Worm (Caenorhabditis elegans) whole organism, L1 larva: ENCODE data around the gene gst-35.

Experiments used
- C16A3.4 ChIP-seq: fragments of 150-350 bp; optimal IDR thresholded peaks from 2 replicates; lab custom pipeline; 2014; ENCODE audit warnings: missing biosample characterization, missing genetic modification characterization
- C34B4.2 ChIP-seq: sonication (generic microtip); optimal IDR thresholded peaks from 2 replicates; lab custom pipeline; 2017; ENCODE audit warnings: mild to moderate bottlenecking, missing genetic modification characterization, missing compliant biosample characterization
- Y116A8C.19 ChIP-seq: sonication (generic microtip); optimal IDR thresholded peaks from 2 replicates; lab custom pipeline; 2016; ENCODE audit warnings: missing compliant biosample characterization, missing genetic modification characterization, borderline replicate concordance
- aha-1 ChIP-seq: fragments of 150-350 bp; optimal IDR thresholded peaks from 2 replicates; lab custom pipeline; 2014; ENCODE audit warnings: missing biosample characterization, missing genetic modification characterization
- alr-1 ChIP-seq: fragments of 200-800 bp; sonication (Bioruptor generic); optimal IDR thresholded peaks from 2 replicates; lab custom pipeline; 2018; ENCODE audit warnings: borderline replicate concordance, mild to moderate bottlenecking, missing genetic modification characterization, missing compliant biosample characterization
- aly-2 ChIP-seq: fragments of 150-350 bp; optimal IDR thresholded peaks from 2 replicates; lab custom pipeline; 2014; ENCODE audit warnings: missing biosample characterization, missing genetic modification characterization
- blmp-1 ChIP-seq: fragments of 150-350 bp; optimal IDR thresholded peaks from 2 replicates; lab custom pipeline; 2014; ENCODE audit warnings: missing biosample characterization, missing genetic modification characterization
- ceh-63 ChIP-seq: fragments of 200-800 bp; sonication (Bioruptor generic); optimal IDR thresholded peaks from 2 replicates; lab custom pipeline; 2018; ENCODE audit warnings: mild to moderate bottlenecking, missing genetic modification characterization, missing compliant biosample characterization
- ceh-82 ChIP-seq, 3 experiments: fragments of 150-350 bp in 1 of 3; sonication (generic microtip) in 2 of 3; optimal IDR thresholded peaks; 2 replicates each; lab custom pipeline; 2014 to 2017; ENCODE audit warnings: missing biosample characterization in 3 of 3, missing genetic modification characterization in 3 of 3
- ceh-90 ChIP-seq: sonication (generic microtip); optimal IDR thresholded peaks from 2 replicates; lab custom pipeline; 2016; ENCODE audit warnings: missing genetic modification characterization, missing compliant biosample characterization
- dpl-1 ChIP-seq, 3 experiments: fragments of 150-350 bp in 2 of 3; sonication (generic microtip) in 1 of 3; optimal IDR thresholded peaks; 2 replicates each; lab custom pipeline; 2014 to 2017; ENCODE audit warnings: missing biosample characterization in 3 of 3, missing genetic modification characterization in 3 of 3, missing genetic modification reagents in 3 of 3
- dsc-1 ChIP-seq: sonication (generic microtip); optimal IDR thresholded peaks from 2 replicates; lab custom pipeline; 2016; ENCODE audit warnings: mild to moderate bottlenecking, missing genetic modification characterization, missing compliant biosample characterization
- efl-1 ChIP-seq, 4 experiments: fragments of 150-350 bp; optimal IDR thresholded peaks in 3 of 4; peaks in 1 of 4; 1 replicate in 1 of 4; 2 replicates in 3 of 4; lab custom pipeline; 2014; ENCODE audit warnings: missing biosample characterization in 2 of 4, missing genetic modification characterization in 2 of 4, missing genetic modification reagents in 2 of 4
- efl-3 ChIP-seq: fragments of 200-800 bp; sonication (Bioruptor generic); optimal IDR thresholded peaks from 2 replicates; lab custom pipeline; 2018; ENCODE audit warnings: mild to moderate bottlenecking, missing genetic modification characterization, missing compliant biosample characterization
- egl-13 ChIP-seq: sonication (generic microtip); optimal IDR thresholded peaks from 2 replicates; lab custom pipeline; 2016; ENCODE audit warnings: missing genotype, missing genetic modification reagents, missing genetic modification characterization, missing compliant biosample characterization
- elt-2 ChIP-seq: sonication (generic microtip); optimal IDR thresholded peaks from 2 replicates; lab custom pipeline; 2016; ENCODE audit warnings: missing genetic modification characterization, mild to moderate bottlenecking, inconsistent platforms, missing compliant biosample characterization, missing genetic modification reagents
- fkh-10 ChIP-seq: sonication (generic microtip); optimal IDR thresholded peaks from 2 replicates; lab custom pipeline; 2017; ENCODE audit warnings: missing biosample characterization, missing genetic modification reagents, missing genetic modification characterization
- fkh-4 ChIP-seq: sonication (generic microtip); optimal IDR thresholded peaks from 2 replicates; lab custom pipeline; 2016; ENCODE audit warnings: missing compliant biosample characterization, missing genetic modification characterization, borderline replicate concordance
- fkh-8 ChIP-seq: sonication (generic microtip); optimal IDR thresholded peaks from 2 replicates; lab custom pipeline; 2016; ENCODE audit warnings: mild to moderate bottlenecking, missing genetic modification characterization, missing compliant biosample characterization
- fos-1 ChIP-seq: fragments of 150-350 bp; optimal IDR thresholded peaks from 2 replicates; lab custom pipeline; 2014; ENCODE audit warnings: missing biosample characterization, missing genetic modification characterization
- grh-1 ChIP-seq: fragments of 200-800 bp; sonication (Bioruptor generic); IDR thresholded peaks from 2 replicates; pipeline ENCODE4 v1.3.6; 2022; ENCODE audit warnings: missing genetic modification reagents, missing genetic modification characterization, missing compliant biosample characterization
- hlh-17 ChIP-seq: fragments of 200-800 bp; sonication (Bioruptor generic); optimal IDR thresholded peaks from 2 replicates; lab custom pipeline; 2018; ENCODE audit warnings: missing genetic modification characterization, mild to moderate bottlenecking, missing compliant biosample characterization, moderate library complexity, borderline replicate concordance
- isw-1 ChIP-seq: fragments of 200-800 bp; sonication (Bioruptor generic); IDR thresholded peaks from 2 replicates; pipeline ENCODE4 v1.3.6; 2022; ENCODE audit warnings: missing genetic modification characterization, missing compliant biosample characterization
- jun-1 ChIP-seq: fragments of 150-350 bp; optimal IDR thresholded peaks from 2 replicates; lab custom pipeline; 2014; ENCODE audit warnings: missing biosample characterization, missing genetic modification reagents, missing genetic modification characterization
- lin-14 ChIP-seq: fragments of 200-800 bp; sonication (Bioruptor generic); optimal IDR thresholded peaks from 2 replicates; lab custom pipeline; 2018; ENCODE audit warnings: mild to moderate bottlenecking, missing genetic modification characterization, moderate library complexity, missing compliant biosample characterization
- lin-15B ChIP-seq: fragments of 150-350 bp; sonication (generic microtip); optimal IDR thresholded peaks from 3 replicates; lab custom pipeline; 2014; ENCODE audit warnings: missing biosample characterization, missing genetic modification characterization
- lin-35 ChIP-seq, 2 experiments: fragments of 150-350 bp; optimal IDR thresholded peaks; 2 replicates each; lab custom pipeline; 2014; ENCODE audit warnings: missing biosample characterization in 2 of 2, missing genetic modification characterization in 2 of 2, missing genetic modification reagents in 2 of 2
- lin-39 ChIP-seq: fragments of 150-350 bp; optimal IDR thresholded peaks from 2 replicates; lab custom pipeline; 2014; ENCODE audit warnings: missing biosample characterization, missing genetic modification reagents, missing genetic modification characterization
- lsy-2 ChIP-seq, 2 experiments: fragments of 150-350 bp; optimal IDR thresholded peaks; 2 replicates each; lab custom pipeline; 2014; ENCODE audit warnings: missing biosample characterization in 2 of 2, missing genetic modification characterization in 2 of 2
- mdl-1 ChIP-seq, 2 experiments: fragments of 150-350 bp; optimal IDR thresholded peaks; 2 replicates each; lab custom pipeline; 2014 to 2017; ENCODE audit warnings: missing biosample characterization in 2 of 2, missing genetic modification characterization in 2 of 2, inconsistent platforms in 1 of 2
- mep-1 ChIP-seq: fragments of 150-350 bp; optimal IDR thresholded peaks from 2 replicates; lab custom pipeline; 2014; ENCODE audit warnings: missing biosample characterization, missing genetic modification characterization
- nhr-11 ChIP-seq: fragments of 150-350 bp; optimal IDR thresholded peaks from 2 replicates; lab custom pipeline; 2014; ENCODE audit warnings: missing biosample characterization, missing genetic modification characterization
- nhr-19 ChIP-seq: fragments of 200-800 bp; sonication (Bioruptor generic); conservative IDR thresholded peaks from 2 replicates; pipeline ENCODE4 v1.3.6; 2022; ENCODE audit warnings: missing genetic modification characterization, missing compliant biosample characterization
- nhr-237 ChIP-seq: fragments of 150-350 bp; optimal IDR thresholded peaks from 2 replicates; lab custom pipeline; 2014; ENCODE audit warnings: missing biosample characterization, missing genetic modification characterization
- nhr-71 ChIP-seq: sonication (generic microtip); optimal IDR thresholded peaks from 2 replicates; lab custom pipeline; 2016; ENCODE audit warnings: mild to moderate bottlenecking, missing genetic modification characterization, moderate library complexity, missing compliant biosample characterization
- nhr-77 ChIP-seq: fragments of 150-350 bp; optimal IDR thresholded peaks from 2 replicates; lab custom pipeline; 2014; ENCODE audit warnings: missing biosample characterization, missing genetic modification characterization
- rnt-1 ChIP-seq: sonication (generic microtip); optimal IDR thresholded peaks from 2 replicates; lab custom pipeline; 2016; ENCODE audit warnings: mild to moderate bottlenecking, missing genetic modification characterization, moderate library complexity, missing compliant biosample characterization
- snu-23 ChIP-seq: sonication (generic microtip); optimal IDR thresholded peaks from 2 replicates; lab custom pipeline; 2016; ENCODE audit warnings: missing genetic modification characterization, missing compliant biosample characterization
- sox-4 ChIP-seq: sonication (generic microtip); optimal IDR thresholded peaks from 2 replicates; lab custom pipeline; 2016; ENCODE audit warnings: missing genetic modification characterization, missing compliant biosample characterization
- sptf-1 ChIP-seq: fragments of 150-350 bp; optimal IDR thresholded peaks from 2 replicates; lab custom pipeline; 2014; ENCODE audit warnings: missing biosample characterization, missing genetic modification characterization
- swsn-7 ChIP-seq: sonication (generic microtip); optimal IDR thresholded peaks from 2 replicates; lab custom pipeline; 2016; ENCODE audit warnings: missing genetic modification characterization, missing compliant biosample characterization
- tbx-2 ChIP-seq: sonication (generic microtip); optimal IDR thresholded peaks from 2 replicates; lab custom pipeline; 2016; ENCODE audit warnings: missing genetic modification characterization, missing compliant biosample characterization
- unc-62 ChIP-seq: fragments of 150-350 bp; optimal IDR thresholded peaks from 2 replicates; lab custom pipeline; 2014; ENCODE audit warnings: missing biosample characterization, missing genetic modification reagents, missing genetic modification characterization
- unc-86 ChIP-seq: sonication (generic microtip); optimal IDR thresholded peaks from 2 replicates; lab custom pipeline; 2016; ENCODE audit warnings: missing genetic modification characterization, missing compliant biosample characterization
- vab-15 ChIP-seq: sonication (generic microtip); optimal IDR thresholded peaks from 2 replicates; lab custom pipeline; 2017; ENCODE audit warnings: missing genotype, mild to moderate bottlenecking, missing genetic modification characterization, missing compliant biosample characterization
- zip-4 ChIP-seq: fragments of 200-800 bp; sonication (Bioruptor generic); optimal IDR thresholded peaks from 2 replicates; lab custom pipeline; 2018; ENCODE audit warnings: mild to moderate bottlenecking, missing genetic modification characterization, moderate library complexity, missing compliant biosample characterization
- ztf-11 ChIP-seq, 2 experiments: sonication (generic microtip); optimal IDR thresholded peaks; 2 replicates each; lab custom pipeline; 2016 to 2017; ENCODE audit warnings: missing genetic modification characterization in 2 of 2, missing biosample characterization in 1 of 2, missing compliant biosample characterization in 1 of 2
- ztf-4 ChIP-seq: fragments of 150-350 bp; optimal IDR thresholded peaks from 2 replicates; lab custom pipeline; 2014; ENCODE audit warnings: missing biosample characterization, missing genetic modification characterization

gst-35 gene

DNA sequence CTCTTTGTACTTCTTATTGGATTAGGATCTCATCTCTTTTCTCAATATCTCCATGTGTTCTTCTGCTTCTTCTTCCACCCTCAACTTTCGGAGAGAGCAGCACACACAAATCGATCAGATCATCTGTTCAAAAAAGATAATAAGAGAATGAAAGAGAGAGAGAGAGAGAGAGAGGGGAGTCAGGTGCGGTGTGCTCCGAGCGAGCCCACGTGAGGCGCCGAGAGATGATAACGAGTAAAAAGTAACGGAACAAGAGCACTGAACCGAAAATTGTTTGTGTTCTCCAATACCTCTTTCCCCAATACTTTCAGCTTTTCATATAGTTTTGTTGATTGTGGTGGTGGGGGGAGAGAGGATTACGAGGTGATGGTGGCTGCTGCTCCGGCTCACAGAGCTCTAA lies 8.8 kb upstream of the gst-35 start (continued):
- TF ChIP-seq C16A3.4 (no peak), C34B4.2 (tag; lab: Kevin White, UChicago) (no peak), nhr-77 (tag; lab: Kevin White, UChicago) (peak; percentile 53), nhr-71 (peak; percentile 87), fos-1 (tag; lab: Kevin White, UChicago) (no peak), lin-14 (peak; percentile 96), zip-4 (GFP tag; lab: Kevin White, UChicago) (no peak)

DNA sequence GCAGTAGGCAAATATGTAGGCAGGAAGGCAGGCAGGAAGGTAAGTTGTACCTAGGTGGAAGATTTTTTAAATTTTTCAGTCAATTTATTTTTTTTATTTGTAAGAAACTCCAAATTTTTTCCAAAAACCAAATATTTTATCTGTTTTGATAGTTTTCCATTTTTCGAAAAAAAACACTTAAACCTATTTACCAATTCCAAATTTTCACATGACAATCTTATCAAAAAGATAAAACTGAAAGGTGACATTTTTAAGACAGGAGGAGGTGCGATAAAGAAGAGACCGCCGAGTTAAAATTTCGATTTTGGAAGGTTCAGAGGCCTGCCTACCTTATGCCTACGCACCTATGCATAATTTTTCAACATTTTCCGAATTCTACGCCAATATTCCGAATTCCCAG lies 5.8 kb upstream of the gst-35 start:
- TF ChIP-seq fkh-4 (tag; lab: Kevin White, UChicago) (no peak), swsn-7 (no peak), efl-3 (no peak), aha-1 (no peak), lin-15B (tag; lab: Kevin White, UChicago) (no peak), aly-2 (tag; lab: Kevin White, UChicago) (no peak), vab-15 (tag; lab: Kevin White, UChicago) (no peak), elt-2 (tag; lab: Kevin White, UChicago) (peak; percentile 66)

- no peak for TF ChIP-seq sptf-1 (tag; lab: Kevin White, UChicago)
- no peak for TF ChIP-seq nhr-19 (GFP tag; lab: Robert Waterston, UW)
- peak; percentile 79 for TF ChIP-seq fkh-8
- no peak for TF ChIP-seq ztf-11 (tag; optimal IDR thresholded peaks at IDR 0.05; lab: Kevin White, UChicago)
- peak; percentile 48 for TF ChIP-seq swsn-7
- TF ChIP-seq aha-1, result no peak
- no peak for TF ChIP-seq rnt-1 (tag; lab: Kevin White, UChicago)
- TF ChIP-seq lin-35 (GFP tag; optimal IDR thresholded peaks at IDR 0.05; lab: Kevin White, UChicago), result peak in 1 of 2 experiments; percentile 41
- TF ChIP-seq elt-2 (tag; lab: Kevin White, UChicago), result no peak
- peak; percentile 47 for TF ChIP-seq nhr-71
- TF ChIP-seq efl-1 (optimal IDR thresholded peaks at IDR 0.05; lab: Kevin White, UChicago), result peak; percentile 35 to 41
- peak; percentile 14 to 84 for TF ChIP-seq efl-1 (GFP tag; optimal IDR thresholded peaks at IDR 0.05 in 1 of 2; lab: Kevin White, UChicago)
- no peak for TF ChIP-seq Y116A8C.19 (tag; lab: Kevin White, UChicago)
- TF ChIP-seq alr-1, result no peak
- peak; percentile 19 to 29 for TF ChIP-seq lsy-2 (tag; optimal IDR thresholded peaks at IDR 0.05; lab: Kevin White, UChicago)
- no peak for TF ChIP-seq unc-62 (GFP tag; lab: Kevin White, UChicago)
- TF ChIP-seq nhr-11 (tag; lab: Kevin White, UChicago), result no peak
- TF ChIP-seq jun-1 (tag; lab: Kevin White, UChicago), result no peak
- peak; percentile 29 for TF ChIP-seq isw-1 (GFP tag; lab: Robert Waterston, UW)
- no peak for TF ChIP-seq ceh-90 (tag; lab: Kevin White, UChicago)
- TF ChIP-seq ztf-4 (tag; lab: Kevin White, UChicago), result no peak
- peak; percentile 47 for TF ChIP-seq fkh-10 (GFP tag; lab: Kevin White, UChicago)
- TF ChIP-seq dsc-1 (tag; lab: Kevin White, UChicago), result peak; percentile 13
- TF ChIP-seq egl-13 (tag; lab: Kevin White, UChicago), result peak; percentile 57
- no peak for TF ChIP-seq sox-4 (tag; lab: Kevin White, UChicago)
- TF ChIP-seq hlh-17, result no peak
- peak; percentile 29 for TF ChIP-seq snu-23 (GFP tag; lab: Kevin White, UChicago)
- TF ChIP-seq ceh-63, result no peak
- peak in 1 of 2 experiments; percentile 39 for TF ChIP-seq mdl-1 (tag; optimal IDR thresholded peaks at IDR 0.05; lab: Kevin White, UChicago)
- peak; percentile 12 for TF ChIP-seq fos-1 (tag; lab: Kevin White, UChicago)
- peak; percentile 80 for TF ChIP-seq lin-14
- TF ChIP-seq ceh-82 (tag; optimal IDR thresholded peaks at IDR 0.05; lab: Kevin White, UChicago), result peak in 2 of 3 experiments; percentile 28 to 50
- TF ChIP-seq blmp-1 (tag; lab: Kevin White, UChicago), result no peak
- TF ChIP-seq dpl-1 (GFP tag; optimal IDR thresholded peaks at IDR 0.05; lab: Kevin White, UChicago), result peak in 1 of 3 experiments; percentile 13
- TF ChIP-seq mep-1, result peak; percentile 28
- no peak for TF ChIP-seq nhr-237 (tag; lab: Kevin White, UChicago)
- TF ChIP-seq tbx-2 (tag; lab: Kevin White, UChicago), result no peak
- TF ChIP-seq lin-39 (tag; lab: Kevin White, UChicago), result no peak
- no peak for TF ChIP-seq unc-86 (tag; lab: Kevin White, UChicago)
- TF ChIP-seq grh-1, result no peak
Observed at ce11 chrII:15189956-15190355, 4.8 kb upstream of the gst-35 start.
